Worm (Caenorhabditis elegans) whole organism, L3 larva: ENCODE results near the gene mbk-1.

Source experiments
- R02D3.7 ChIP-seq: fragments of 150-350 bp; optimal IDR thresholded peaks from 2 replicates; lab custom pipeline; 2014; ENCODE audit warnings: missing biosample characterization, missing genetic modification characterization
- aly-2 ChIP-seq: fragments of 150-350 bp; optimal IDR thresholded peaks from 2 replicates; lab custom pipeline; 2014; ENCODE audit warnings: missing biosample characterization, missing genetic modification characterization
- ceh-16 ChIP-seq: sonication (generic microtip); optimal IDR thresholded peaks from 2 replicates; lab custom pipeline; 2017; ENCODE audit warnings: missing biosample characterization, missing genetic modification characterization
- ceh-28 ChIP-seq: fragments of 150-350 bp; optimal IDR thresholded peaks from 2 replicates; lab custom pipeline; 2014; ENCODE audit warnings: missing biosample characterization, missing genetic modification reagents, missing genetic modification characterization
- ceh-82 ChIP-seq: fragments of 150-350 bp; optimal IDR thresholded peaks from 2 replicates; lab custom pipeline; 2014; ENCODE audit warnings: missing biosample characterization, missing genetic modification characterization
- ceh-9 ChIP-seq: sonication (generic microtip); optimal IDR thresholded peaks from 2 replicates; lab custom pipeline; 2018; ENCODE audit warnings: missing biosample characterization, missing genetic modification characterization
- egl-5 ChIP-seq: fragments of 150-350 bp; optimal IDR thresholded peaks from 2 replicates; lab custom pipeline; 2017; ENCODE audit warnings: missing biosample characterization, missing genetic modification reagents, missing genetic modification characterization, inconsistent platforms
- elt-1 ChIP-seq: fragments of 150-350 bp; optimal IDR thresholded peaks from 2 replicates; lab custom pipeline; 2014; ENCODE audit warnings: missing biosample characterization, missing genetic modification characterization
- elt-2 ChIP-seq: sonication (generic microtip); optimal IDR thresholded peaks from 2 replicates; lab custom pipeline; 2016; ENCODE audit warnings: missing genetic modification reagents, mild to moderate bottlenecking, missing genetic modification characterization, missing compliant biosample characterization
- fkh-10 ChIP-seq: sonication (generic microtip); optimal IDR thresholded peaks from 2 replicates; lab custom pipeline; 2017; ENCODE audit warnings: missing biosample characterization, missing genetic modification reagents, missing genetic modification characterization
- fkh-2 ChIP-seq: fragments of 150-350 bp; optimal IDR thresholded peaks from 2 replicates; lab custom pipeline; 2014; ENCODE audit warnings: missing biosample characterization, missing genetic modification reagents, missing genetic modification characterization
- fos-1 ChIP-seq: fragments of 150-350 bp; optimal IDR thresholded peaks from 2 replicates; lab custom pipeline; 2014; ENCODE audit warnings: missing biosample characterization, missing genetic modification characterization
- jun-1 ChIP-seq: fragments of 150-350 bp; optimal IDR thresholded peaks from 2 replicates; lab custom pipeline; 2014; ENCODE audit warnings: missing biosample characterization, missing genetic modification reagents, missing genetic modification characterization
- lin-15B ChIP-seq: fragments of 150-350 bp; optimal IDR thresholded peaks from 2 replicates; lab custom pipeline; 2014; ENCODE audit warnings: missing biosample characterization, missing genetic modification characterization
- lin-39 ChIP-seq: fragments of 150-350 bp; optimal IDR thresholded peaks from 2 replicates; lab custom pipeline; 2018; ENCODE audit warnings: missing biosample characterization, missing genetic modification reagents, missing genetic modification characterization
- lsy-12 ChIP-seq: sonication (generic microtip); optimal IDR thresholded peaks from 2 replicates; lab custom pipeline; 2016; ENCODE audit warnings: mild to moderate bottlenecking, missing genetic modification characterization, missing compliant biosample characterization
- mdl-1 ChIP-seq: fragments of 150-350 bp; optimal IDR thresholded peaks from 2 replicates; lab custom pipeline; 2014; ENCODE audit warnings: missing biosample characterization, missing genetic modification characterization
- mml-1 ChIP-seq: fragments of 150-350 bp; sonication (generic microtip); optimal IDR thresholded peaks from 3 replicates; lab custom pipeline; 2014; ENCODE audit warnings: missing biosample characterization, missing genetic modification characterization
- nfya-1 ChIP-seq: sonication (generic microtip); optimal IDR thresholded peaks from 2 replicates; lab custom pipeline; 2017; ENCODE audit warnings: missing genetic modification characterization, mild to moderate bottlenecking, missing compliant biosample characterization, antibody characterized with exemption, moderate library complexity; ENCODE audit not compliant: insufficient read depth
- nhr-11 ChIP-seq: fragments of 150-350 bp; optimal IDR thresholded peaks from 2 replicates; lab custom pipeline; 2014; ENCODE audit warnings: missing biosample characterization, missing genetic modification characterization
- nhr-23 ChIP-seq: fragments of 150-350 bp; optimal IDR thresholded peaks from 2 replicates; lab custom pipeline; 2014; ENCODE audit warnings: missing biosample characterization, missing genetic modification reagents, missing genetic modification characterization
- nhr-25 ChIP-seq: sonication (generic microtip); optimal IDR thresholded peaks from 2 replicates; lab custom pipeline; 2017; ENCODE audit warnings: missing biosample characterization, missing genetic modification characterization
- nhr-28 ChIP-seq: fragments of 150-350 bp; optimal IDR thresholded peaks from 2 replicates; lab custom pipeline; 2014; ENCODE audit warnings: missing biosample characterization, missing genetic modification characterization
- nhr-43 ChIP-seq: sonication (generic microtip); optimal IDR thresholded peaks from 2 replicates; lab custom pipeline; 2016; ENCODE audit warnings: mild to moderate bottlenecking, missing genetic modification characterization, missing compliant biosample characterization; ENCODE audit not compliant: poor library complexity, severe bottlenecking
- nhr-67 ChIP-seq: fragments of 150-350 bp; optimal IDR thresholded peaks from 2 replicates; lab custom pipeline; 2014; ENCODE audit warnings: missing biosample characterization, missing genetic modification characterization
- nhr-77 ChIP-seq: fragments of 150-350 bp; optimal IDR thresholded peaks from 2 replicates; lab custom pipeline; 2014; ENCODE audit warnings: missing biosample characterization, missing genetic modification characterization
- pha-4 ChIP-seq: fragments of 150-350 bp; optimal IDR thresholded peaks from 2 replicates; lab custom pipeline; 2014; ENCODE audit warnings: missing biosample characterization, missing genetic modification reagents, missing genetic modification characterization
- pqm-1 ChIP-seq: fragments of 150-350 bp; optimal IDR thresholded peaks from 2 replicates; lab custom pipeline; 2017; ENCODE audit warnings: missing biosample characterization, missing genetic modification characterization, inconsistent platforms
- sea-2 ChIP-seq: fragments of 150-350 bp; sonication (generic microtip); optimal IDR thresholded peaks from 4 replicates; lab custom pipeline; 2014; ENCODE audit warnings: missing biosample characterization, missing genetic modification reagents, missing genetic modification characterization
- snpc-4 ChIP-seq: fragments of 150-350 bp; optimal IDR thresholded peaks from 2 replicates; lab custom pipeline; 2014; ENCODE audit warnings: missing biosample characterization, missing genetic modification characterization
- tbx-2 ChIP-seq: sonication (generic microtip); optimal IDR thresholded peaks from 2 replicates; lab custom pipeline; 2016; ENCODE audit warnings: mild to moderate bottlenecking, missing genetic modification characterization, missing compliant biosample characterization
- ztf-11 ChIP-seq: fragments of 150-350 bp; optimal IDR thresholded peaks from 2 replicates; lab custom pipeline; 2014; ENCODE audit warnings: missing biosample characterization, missing genetic modification characterization
- ztf-4 ChIP-seq: fragments of 150-350 bp; optimal IDR thresholded peaks from 2 replicates; lab custom pipeline; 2014; ENCODE audit warnings: missing biosample characterization, missing genetic modification characterization

mbk-1 gene

DNA sequence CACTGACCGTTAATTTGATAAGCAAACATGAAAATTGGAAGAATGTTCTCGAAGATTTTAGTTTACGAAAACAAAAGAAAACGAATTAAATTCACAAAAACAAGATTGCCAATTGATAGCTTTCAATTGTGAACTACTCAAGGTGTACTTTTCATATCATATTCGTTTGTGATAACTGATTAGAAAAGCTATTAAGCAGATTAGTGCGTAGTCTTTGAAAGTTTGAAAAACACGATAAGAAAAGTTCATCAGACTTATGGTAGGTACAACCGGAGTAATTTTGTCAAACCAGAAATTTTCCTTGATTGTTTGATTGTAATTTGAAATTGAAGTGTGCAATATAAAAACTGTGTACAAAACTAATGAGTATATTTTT lies 36.8 kb downstream of the mbk-1 start:
- TF ChIP-seq nhr-25 (tag; lab: Kevin White, UChicago) = peak; percentile 41
- TF ChIP-seq ceh-28 (tag; lab: Kevin White, UChicago) = no peak
- no peak for TF ChIP-seq nhr-77 (tag; lab: Kevin White, UChicago)
- TF ChIP-seq elt-2 (tag; lab: Kevin White, UChicago) = peak; percentile 72
- TF ChIP-seq ztf-11 (tag; lab: Kevin White, UChicago) = no peak
- TF ChIP-seq lsy-12 (tag; lab: Kevin White, UChicago) = no peak
- TF ChIP-seq lin-39 (tag; lab: Kevin White, UChicago) = no peak
- peak; percentile 36 for TF ChIP-seq pqm-1 (tag; lab: Kevin White, UChicago)
- TF ChIP-seq fkh-10 (GFP tag; lab: Kevin White, UChicago) = no peak
- no peak for TF ChIP-seq jun-1 (tag; lab: Kevin White, UChicago)

DNA sequence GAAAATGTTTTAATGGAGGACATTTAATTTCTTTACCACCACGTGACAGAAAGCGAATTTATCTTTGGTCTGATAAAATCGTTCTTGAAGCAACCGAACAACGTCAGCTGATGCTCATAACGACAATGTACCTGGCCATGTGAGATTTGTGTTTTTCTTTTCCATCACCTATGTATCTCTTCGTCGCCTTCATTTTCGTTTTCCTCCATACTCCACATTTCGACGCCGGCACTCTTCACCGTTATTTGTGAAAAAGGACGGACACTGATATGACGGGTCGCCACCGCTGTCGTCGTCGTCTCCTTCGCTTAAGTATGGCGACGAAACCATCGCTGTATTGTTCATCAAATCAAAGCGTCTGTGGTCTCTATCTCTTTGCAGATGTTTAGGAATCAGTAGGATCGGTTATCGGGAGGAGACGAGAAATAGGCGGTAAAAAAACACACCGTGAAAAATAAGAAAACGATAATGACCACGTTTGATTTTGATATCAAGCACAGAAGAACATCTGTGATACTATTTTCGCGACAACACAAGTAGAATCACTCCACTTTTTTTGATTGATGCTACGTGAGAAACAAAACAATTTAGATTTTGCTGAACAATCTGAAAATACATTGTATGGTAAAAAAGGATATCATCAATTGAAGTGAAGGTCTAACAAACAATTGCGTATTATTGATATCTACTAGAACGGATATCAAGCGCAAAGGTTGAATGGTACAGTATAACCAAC lies 37.4 kb downstream of the mbk-1 start:
- TF ChIP-seq pha-4 (tag; lab: Kevin White, UChicago) = no peak
- peak; percentile 58 for TF ChIP-seq elt-2 (tag; lab: Kevin White, UChicago)
- no peak for TF ChIP-seq tbx-2
- no peak for TF ChIP-seq ceh-16 (tag; lab: Kevin White, UChicago)
- peak; percentile 15 for TF ChIP-seq nfya-1 (tag; lab: Kevin White, UChicago)
- peak; percentile 49 for TF ChIP-seq mdl-1 (tag; lab: Kevin White, UChicago)
- peak; percentile 9 for TF ChIP-seq jun-1 (tag; lab: Kevin White, UChicago)
- no peak for TF ChIP-seq ceh-82
- no peak for TF ChIP-seq ceh-28 (tag; lab: Kevin White, UChicago)
- peak; percentile 66 for TF ChIP-seq nhr-25 (tag; lab: Kevin White, UChicago)
- TF ChIP-seq nhr-43 (tag; lab: Kevin White, UChicago) = peak; percentile 59
- TF ChIP-seq nhr-23 (tag; lab: Kevin White, UChicago) = peak; percentile 23
- no peak for TF ChIP-seq sea-2 (GFP tag; lab: Kevin White, UChicago)
- no peak for TF ChIP-seq lin-39 (tag; lab: Kevin White, UChicago)
- TF ChIP-seq R02D3.7 = no peak
- no peak for TF ChIP-seq pqm-1 (tag; lab: Kevin White, UChicago)
- TF ChIP-seq fos-1 (tag; lab: Kevin White, UChicago) = no peak

DNA sequence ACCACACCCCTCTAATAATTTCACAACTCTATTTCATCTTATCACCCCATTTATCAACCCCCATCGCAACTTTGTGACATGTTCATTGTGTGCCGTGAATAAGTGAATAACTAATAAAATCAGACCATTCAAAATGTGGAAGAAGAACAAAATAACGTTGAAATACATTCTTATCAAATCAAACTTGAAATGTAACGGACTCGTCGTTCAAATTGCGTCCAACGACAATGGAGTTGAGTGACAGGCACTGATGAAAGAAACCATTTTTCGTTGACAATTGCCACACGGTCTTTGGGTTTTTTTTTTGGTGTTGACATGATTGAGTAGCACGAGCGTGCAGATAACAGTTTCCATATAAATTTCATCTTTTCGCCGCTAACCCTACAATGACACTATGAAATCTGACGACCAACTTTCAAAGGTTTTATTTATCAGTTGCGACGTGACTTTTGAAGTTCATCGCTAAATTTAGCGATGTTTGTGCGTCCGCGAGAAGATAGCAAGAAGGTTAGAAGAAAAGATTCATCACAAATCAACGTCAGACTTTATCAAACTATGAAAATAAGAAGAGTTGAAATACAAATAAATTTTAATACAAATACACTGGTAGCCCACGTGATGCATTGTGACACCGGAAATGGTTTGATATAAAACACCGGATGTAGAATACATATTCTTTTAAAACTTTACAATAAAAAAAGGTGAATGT lies 40.8 kb downstream of the mbk-1 start:
- no peak for TF ChIP-seq fkh-10 (GFP tag; lab: Kevin White, UChicago)
- peak; percentile 40 for TF ChIP-seq mdl-1 (tag; lab: Kevin White, UChicago)
- no peak for TF ChIP-seq nfya-1 (tag; lab: Kevin White, UChicago)
- no peak for TF ChIP-seq nhr-43 (tag; lab: Kevin White, UChicago)
- no peak for TF ChIP-seq nhr-23 (tag; lab: Kevin White, UChicago)
- TF ChIP-seq egl-5 (tag; lab: Kevin White, UChicago) = no peak
- TF ChIP-seq pqm-1 (tag; lab: Kevin White, UChicago) = peak; percentile 48
- TF ChIP-seq ztf-4 (tag; lab: Kevin White, UChicago) = no peak
- peak; percentile 23 for TF ChIP-seq jun-1 (tag; lab: Kevin White, UChicago)
- no peak for TF ChIP-seq nhr-28 (tag; lab: Kevin White, UChicago)
- TF ChIP-seq ceh-9 = no peak
- TF ChIP-seq aly-2 = no peak
- no peak for TF ChIP-seq snpc-4 (tag; lab: Kevin White, UChicago)
- no peak for TF ChIP-seq mml-1 (tag; lab: Kevin White, UChicago)
- TF ChIP-seq nhr-25 (tag; lab: Kevin White, UChicago) = no peak
- TF ChIP-seq ceh-82 = no peak
- no peak for TF ChIP-seq R02D3.7
- TF ChIP-seq elt-1 (tag; lab: Kevin White, UChicago) = no peak
- no peak for TF ChIP-seq nhr-11 (tag; lab: Kevin White, UChicago)
- TF ChIP-seq fkh-2 (tag; lab: Kevin White, UChicago) = no peak
- no peak for TF ChIP-seq nhr-77 (tag; lab: Kevin White, UChicago)
- TF ChIP-seq lin-15B (tag; lab: Kevin White, UChicago) = no peak
- TF ChIP-seq elt-2 (tag; lab: Kevin White, UChicago) = peak; percentile 91
- TF ChIP-seq nhr-67 (tag; lab: Kevin White, UChicago) = no peak
